Fruit fly (Drosophila melanogaster) whole organism, embryonic: ENCODE measurements around the gene CG15891.

Source experiments
- Ada2b ChIP-seq: fragments of 200-800 bp; sonication (Bioruptor generic); IDR thresholded peaks from 2 replicates; pipeline ENCODE4 v1.3.6; 2022; ENCODE audit warnings: missing biosample characterization, missing genetic modification characterization
- Antp ChIP-seq: fragments of 200-800 bp; sonication (Bioruptor generic); optimal IDR thresholded peaks from 3 replicates; lab custom pipeline; 2016; ENCODE audit warnings: missing biosample characterization, missing genetic modification characterization
- C15 ChIP-seq: fragments of 200-800 bp; sonication (Bioruptor generic); IDR thresholded peaks from 3 replicates; pipeline ENCODE4 v1.3.6; 2022; ENCODE audit warnings: missing biosample characterization, missing genetic modification characterization
- CG10267 ChIP-seq: fragments of 200-800 bp; sonication (Bioruptor generic); optimal IDR thresholded peaks from 2 replicates; lab custom pipeline; 2018; ENCODE audit warnings: missing biosample characterization, mild to moderate bottlenecking, missing genetic modification characterization, moderate library complexity
- CG10321 ChIP-seq: fragments of 200-800 bp; sonication (Bioruptor generic); IDR thresholded peaks from 2 replicates; pipeline ENCODE4 v1.3.6; 2022; ENCODE audit warnings: missing biosample characterization, missing genetic modification characterization
- CG10431 ChIP-seq: fragments of 200-800 bp; sonication (Bioruptor generic); optimal IDR thresholded peaks from 3 replicates; lab custom pipeline; 2018; ENCODE audit warnings: missing biosample characterization, mild to moderate bottlenecking, missing genetic modification characterization
- CG10979 ChIP-seq: fragments of 200-800 bp; sonication (Bioruptor generic); optimal IDR thresholded peaks from 2 replicates; lab custom pipeline; 2018; ENCODE audit warnings: missing biosample characterization, mild to moderate bottlenecking, missing genetic modification characterization, moderate library complexity
- CG11695 ChIP-seq: fragments of 200-800 bp; sonication (Bioruptor generic); IDR thresholded peaks from 3 replicates; pipeline ENCODE4 v1.3.6; 2022; ENCODE audit warnings: missing biosample characterization, missing genetic modification characterization
- CG11696 ChIP-seq: fragments of 200-800 bp; sonication (Bioruptor generic); IDR thresholded peaks from 2 replicates; pipeline ENCODE4 v1.3.6; 2022; ENCODE audit warnings: missing biosample characterization, missing genetic modification characterization
- CG12104 ChIP-seq: fragments of 200-800 bp; sonication (Bioruptor generic); optimal IDR thresholded peaks from 3 replicates; lab custom pipeline; 2016; ENCODE audit warnings: missing biosample characterization, missing genetic modification characterization
- CG12659 ChIP-seq: fragments of 200-800 bp; sonication (Bioruptor generic); optimal IDR thresholded peaks from 3 replicates; lab custom pipeline; 2017; ENCODE audit warnings: mild to moderate bottlenecking, missing biosample characterization, missing genetic modification reagents, missing genetic modification characterization
- CG13123 ChIP-seq: fragments of 200-800 bp; sonication (Bioruptor generic); optimal IDR thresholded peaks from 2 replicates; lab custom pipeline; 2016; ENCODE audit warnings: missing biosample characterization, missing genetic modification characterization
- CG15601 ChIP-seq: fragments of 200-800 bp; sonication (Bioruptor generic); optimal IDR thresholded peaks from 3 replicates; lab custom pipeline; 2019; ENCODE audit warnings: missing biosample characterization, mild to moderate bottlenecking, missing genetic modification characterization, moderate library complexity
- CG1647 ChIP-seq: fragments of 200-800 bp; sonication (Bioruptor generic); optimal IDR thresholded peaks from 3 replicates; lab custom pipeline; 2016; ENCODE audit warnings: missing biosample characterization, missing genetic modification characterization
- CG30403 ChIP-seq: fragments of 200-800 bp; sonication (Bioruptor generic); optimal IDR thresholded peaks from 3 replicates; lab custom pipeline; 2016; ENCODE audit warnings: missing biosample characterization, missing genetic modification characterization
- CG32767 ChIP-seq: fragments of 200-800 bp; sonication (Bioruptor generic); IDR thresholded peaks from 2 replicates; pipeline ENCODE4 v1.3.6; 2022; ENCODE audit warnings: missing biosample characterization, missing genetic modification characterization
- CG34224 ChIP-seq: fragments of 200-800 bp; sonication (Bioruptor generic); IDR thresholded peaks from 3 replicates; pipeline ENCODE4 v1.3.6; 2022; ENCODE audit warnings: missing biosample characterization, missing genetic modification characterization; ENCODE audit not compliant: partially characterized antibody
- CG6272 ChIP-seq: fragments of 200-800 bp; sonication (Bioruptor generic); IDR thresholded peaks from 2 replicates; pipeline ENCODE4 v1.3.6; 2022; ENCODE audit warnings: missing biosample characterization, missing genetic modification characterization
- CG6813 ChIP-seq: fragments of 200-800 bp; sonication (Bioruptor generic); optimal IDR thresholded peaks from 2 replicates; lab custom pipeline; 2017; ENCODE audit warnings: missing biosample characterization, missing genetic modification characterization, mild to moderate bottlenecking, moderate library complexity, missing genetic modification reagents
- CG7745 ChIP-seq: fragments of 200-800 bp; sonication (Bioruptor generic); optimal IDR thresholded peaks from 2 replicates; lab custom pipeline; 2018; ENCODE audit warnings: missing biosample characterization, mild to moderate bottlenecking, missing genetic modification characterization, moderate library complexity
- CG7963 ChIP-seq: fragments of 200-800 bp; sonication (Bioruptor generic); IDR thresholded peaks from 3 replicates; pipeline ENCODE4 v1.3.6; 2022; ENCODE audit warnings: missing biosample characterization, missing genetic modification characterization; ENCODE audit not compliant: partially characterized antibody
- CG7987 ChIP-seq: fragments of 200-800 bp; sonication (Bioruptor generic); optimal IDR thresholded peaks from 2 replicates; lab custom pipeline; 2018; ENCODE audit warnings: missing biosample characterization, mild to moderate bottlenecking, missing genetic modification characterization, moderate library complexity
- D ChIP-seq, 2 experiments: fragments of 200-800 bp in 1 of 2; fragments of >200 bp in 1 of 2; sonication (Bioruptor generic) in 1 of 2; optimal IDR thresholded peaks; 2 replicates in 1 of 2; 3 replicates in 1 of 2; lab custom pipeline; 2017; ENCODE audit warnings: mild to moderate bottlenecking in 1 of 2, missing biosample characterization in 1 of 2, missing genetic modification characterization in 1 of 2, missing genetic modification reagents in 1 of 2
- E2f2 ChIP-seq: fragments of 200-800 bp; sonication (Bioruptor generic); IDR thresholded peaks from 2 replicates; pipeline ENCODE4 v1.3.6; 2022; ENCODE audit warnings: missing biosample characterization, missing genetic modification characterization
- Fer3 ChIP-seq: fragments of 200-800 bp; sonication (Bioruptor generic); optimal IDR thresholded peaks from 2 replicates; lab custom pipeline; 2018; ENCODE audit warnings: missing biosample characterization, mild to moderate bottlenecking, missing genetic modification characterization, moderate library complexity
- HLH4C ChIP-seq: fragments of 200-800 bp; sonication (Bioruptor generic); IDR thresholded peaks from 3 replicates; pipeline ENCODE4 v1.3.6; 2022; ENCODE audit warnings: missing biosample characterization, missing genetic modification characterization; ENCODE audit not compliant: partially characterized antibody
- Hey ChIP-seq: fragments of 200-800 bp; sonication (Bioruptor generic); optimal IDR thresholded peaks from 3 replicates; lab custom pipeline; 2018; ENCODE audit warnings: missing biosample characterization, mild to moderate bottlenecking, missing genetic modification characterization
- Lpt ChIP-seq: fragments of >200 bp; optimal IDR thresholded peaks from 2 replicates; lab custom pipeline; 2018; ENCODE audit warnings: missing biosample characterization, missing genetic modification characterization
- NC2β ChIP-seq: fragments of 200-800 bp; sonication (Bioruptor generic); optimal IDR thresholded peaks from 2 replicates; lab custom pipeline; 2016; ENCODE audit warnings: missing biosample characterization, missing genetic modification characterization
- NK7.1 ChIP-seq: fragments of 200-800 bp; sonication (Bioruptor generic); optimal IDR thresholded peaks from 3 replicates; lab custom pipeline; 2016; ENCODE audit warnings: missing biosample characterization, missing genetic modification characterization
- Oli ChIP-seq: fragments of 200-800 bp; sonication (Bioruptor generic); optimal IDR thresholded peaks from 2 replicates; lab custom pipeline; 2018; ENCODE audit warnings: missing biosample characterization, mild to moderate bottlenecking, missing genetic modification characterization, moderate library complexity
- Ptx1 ChIP-seq: fragments of 200-800 bp; sonication (Bioruptor generic); IDR thresholded peaks from 2 replicates; pipeline ENCODE4 v1.3.6; 2022; ENCODE audit warnings: missing biosample characterization, missing genetic modification characterization
- Trl ChIP-seq, 3 experiments: fragments of >200 bp in 2 of 3; fragments of 200-800 bp in 1 of 3; sonication (Bioruptor generic) in 1 of 3; optimal IDR thresholded peaks; 2 replicates in 1 of 3; 3 replicates in 2 of 3; lab custom pipeline; 2016 to 2017; ENCODE audit warnings: missing biosample characterization in 1 of 3, missing genetic modification characterization in 1 of 3
- Usf ChIP-seq: fragments of 200-800 bp; sonication (Bioruptor generic); optimal IDR thresholded peaks from 2 replicates; lab custom pipeline; 2017; ENCODE audit warnings: missing genotype, missing biosample characterization, missing genetic modification characterization
- ash1 ChIP-seq: fragments of 200-800 bp; sonication (Bioruptor generic); optimal IDR thresholded peaks from 2 replicates; lab custom pipeline; 2018; ENCODE audit warnings: missing biosample characterization, mild to moderate bottlenecking, missing genetic modification characterization
- bab2 ChIP-seq: fragments of 200-800 bp; sonication (Bioruptor generic); optimal IDR thresholded peaks from 2 replicates; lab custom pipeline; 2016; ENCODE audit warnings: missing biosample characterization, missing genetic modification characterization
- bbx ChIP-seq: fragments of 200-800 bp; sonication (Bioruptor generic); IDR thresholded peaks from 2 replicates; pipeline ENCODE4 v1.3.6; 2022; ENCODE audit warnings: missing biosample characterization, missing genetic modification characterization; ENCODE audit not compliant: partially characterized antibody
- bowl ChIP-seq: fragments of 200-800 bp; sonication (Bioruptor generic); IDR thresholded peaks from 2 replicates; pipeline ENCODE4 v1.3.6; 2022; ENCODE audit warnings: missing biosample characterization, missing genetic modification characterization
- cato ChIP-seq: fragments of 200-800 bp; sonication (Bioruptor generic); optimal IDR thresholded peaks from 2 replicates; lab custom pipeline; 2016; ENCODE audit warnings: missing biosample characterization, missing genetic modification characterization, borderline replicate concordance
- danr ChIP-seq: fragments of 200-800 bp; sonication (Bioruptor generic); IDR thresholded peaks from 2 replicates; pipeline ENCODE4 v1.3.6; 2022; ENCODE audit warnings: missing biosample characterization, missing genetic modification characterization
- gem ChIP-seq: fragments of 200-800 bp; sonication (Bioruptor generic); optimal IDR thresholded peaks from 2 replicates; lab custom pipeline; 2019; ENCODE audit warnings: missing biosample characterization, mild to moderate bottlenecking, missing genetic modification characterization, moderate library complexity
- hbn ChIP-seq: fragments of 200-800 bp; sonication (Bioruptor generic); IDR thresholded peaks from 2 replicates; pipeline ENCODE4 v1.3.6; 2022; ENCODE audit warnings: missing biosample characterization, missing genetic modification characterization; ENCODE audit not compliant: partially characterized antibody
- psq ChIP-seq: fragments of 200-800 bp; sonication (Bioruptor generic); optimal IDR thresholded peaks from 2 replicates; lab custom pipeline; 2017; ENCODE audit warnings: missing biosample characterization, missing genetic modification characterization
- pzg ChIP-seq: fragments of 200-800 bp; sonication (Bioruptor generic); optimal IDR thresholded peaks from 3 replicates; lab custom pipeline; 2018; ENCODE audit warnings: missing biosample characterization, mild to moderate bottlenecking, missing genetic modification characterization, moderate library complexity
- tll ChIP-seq, 2 experiments: fragments of 200-800 bp in 1 of 2; fragments of >200 bp in 1 of 2; sonication (Bioruptor generic) in 1 of 2; optimal IDR thresholded peaks; 2 replicates each; lab custom pipeline; 2017 to 2019; ENCODE audit warnings: missing biosample characterization in 2 of 2, missing genetic modification characterization in 2 of 2, mild to moderate bottlenecking in 1 of 2, moderate library complexity in 1 of 2
- twi ChIP-seq: fragments of 200-800 bp; optimal IDR thresholded peaks from 2 replicates; lab custom pipeline; 2019; ENCODE audit warnings: missing biosample characterization, mild to moderate bottlenecking, missing genetic modification characterization, moderate library complexity
- wor ChIP-seq: fragments of 200-800 bp; sonication (Bioruptor generic); IDR thresholded peaks from 2 replicates; pipeline ENCODE4 v1.3.6; 2022; ENCODE audit warnings: missing biosample characterization, missing genetic modification characterization
- zf30C ChIP-seq: fragments of 200-800 bp; sonication (Bioruptor generic); optimal IDR thresholded peaks from 3 replicates; lab custom pipeline; 2018; ENCODE audit warnings: missing biosample characterization, mild to moderate bottlenecking, missing genetic modification characterization

The CG15891 gene

DNA sequence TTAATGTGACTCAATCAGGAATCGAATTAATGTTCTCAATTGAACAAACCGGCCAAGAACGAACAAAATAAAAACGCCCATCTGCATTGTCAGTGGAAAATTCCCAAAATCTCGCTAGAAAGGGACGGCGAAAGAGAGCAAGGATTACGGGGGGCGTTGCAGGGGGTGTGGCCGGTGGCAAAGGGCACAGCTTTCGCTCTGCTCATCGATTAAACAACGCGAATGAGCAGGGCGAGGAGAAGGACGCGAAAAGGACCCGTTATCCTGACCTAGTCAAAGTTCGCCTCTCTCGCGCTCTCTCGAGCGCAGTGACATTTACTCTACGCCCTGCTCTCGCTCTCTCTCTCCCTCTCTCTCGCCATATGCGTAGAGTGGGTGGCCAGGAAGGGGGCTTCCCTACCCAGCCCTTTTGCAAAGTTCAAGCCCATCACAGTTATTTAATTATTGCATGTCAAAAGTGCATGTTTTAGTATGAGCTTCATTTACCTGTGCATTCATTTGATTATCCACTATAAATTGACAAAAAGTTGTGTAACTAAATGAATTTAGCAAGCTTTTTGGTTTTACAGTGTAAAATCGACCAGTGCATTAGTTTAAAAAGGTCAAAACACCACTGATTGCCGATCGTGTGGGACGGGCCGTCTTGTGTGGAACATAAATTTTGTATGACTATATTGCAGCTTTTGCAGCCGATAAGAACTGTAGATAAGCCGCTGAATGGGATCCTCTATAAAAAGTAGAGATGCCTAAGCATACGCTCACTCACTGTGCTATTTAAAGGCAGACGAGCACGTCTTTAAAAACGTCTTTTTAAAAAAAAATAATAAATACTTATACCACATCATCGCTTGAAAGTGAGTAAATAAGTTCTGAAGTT lies 43.8 kb upstream of the CG15891 start (continued):
- TF ChIP-seq CG11695 (GFP tag; lab: Robert Waterston, UW) = 0 out of 3 replicates have a peak, but pooled peaks have one; percentile 16
- no peak for TF ChIP-seq CG1647
- no peak for TF ChIP-seq ash1
- no peak for TF ChIP-seq bowl (GFP tag; lab: Robert Waterston, UW)
- peak; percentile 18 for TF ChIP-seq Oli (tag; lab: Kevin White, UChicago)
- no peak for TF ChIP-seq wor (GFP tag; lab: Robert Waterston, UW)
- no peak for TF ChIP-seq HLH4C (GFP tag; lab: Robert Waterston, UW)
- no peak for TF ChIP-seq Hey (tag; lab: Kevin White, UChicago)
- TF ChIP-seq hbn (GFP tag; lab: Robert Waterston, UW) = no peak
- TF ChIP-seq twi = no peak
- TF ChIP-seq NK7.1 (GFP tag; lab: Kevin White, UChicago) = no peak
- TF ChIP-seq danr (GFP tag; lab: Robert Waterston, UW) = no peak
- TF ChIP-seq CG10979 (tag; lab: Kevin White, UChicago) = no peak
- TF ChIP-seq CG15601 (tag; lab: Kevin White, UChicago) = no peak
- no peak for TF ChIP-seq CG10321 (GFP tag; lab: Robert Waterston, UW)
- TF ChIP-seq Fer3 = no peak
- no peak for TF ChIP-seq pzg
- no peak for TF ChIP-seq cato (GFP tag; lab: Kevin White, UChicago)
- no peak for TF ChIP-seq Ptx1 (GFP tag; lab: Robert Waterston, UW)
- no peak for TF ChIP-seq CG7745 (tag; lab: Kevin White, UChicago)
- TF ChIP-seq CG32767 (GFP tag; lab: Robert Waterston, UW) = no peak
- TF ChIP-seq psq (GFP tag; lab: Kevin White, UChicago) = no peak
- peak; percentile 34 for TF ChIP-seq gem
- no peak for TF ChIP-seq CG10267 (tag; lab: Kevin White, UChicago)
- no peak for TF ChIP-seq CG10431 (GFP tag; lab: Kevin White, UChicago)
- no peak for TF ChIP-seq zf30C (GFP tag; lab: Kevin White, UChicago)
- no peak for TF ChIP-seq CG13123
- no peak for TF ChIP-seq bbx
- no peak for TF ChIP-seq E2f2
- TF ChIP-seq CG7963 (GFP tag; lab: Robert Waterston, UW) = no peak
- TF ChIP-seq D (optimal IDR thresholded peaks at IDR 0.05; lab: Kevin White, UChicago) = no peak
- no peak for TF ChIP-seq D (GFP tag; optimal IDR thresholded peaks at IDR 0.05; lab: Kevin White, UChicago)
- TF ChIP-seq CG34224 (GFP tag; lab: Robert Waterston, UW) = no peak
- no peak for TF ChIP-seq CG7987
- TF ChIP-seq CG12659 (GFP tag; lab: Kevin White, UChicago) = no peak
- TF ChIP-seq CG6272 = no peak
- peak; percentile 28 for TF ChIP-seq Antp (GFP tag; lab: Kevin White, UChicago)
- no peak for TF ChIP-seq Lpt (GFP tag; lab: Kevin White, UChicago)
- peak; percentile 50 to 72 for TF ChIP-seq Trl (optimal IDR thresholded peaks at IDR 0.05; lab: Kevin White, UChicago)
- TF ChIP-seq Trl (GFP tag; optimal IDR thresholded peaks at IDR 0.05; lab: Kevin White, UChicago) = no peak
- peak; percentile 45 for TF ChIP-seq CG30403 (GFP tag; lab: Kevin White, UChicago)
- no peak for TF ChIP-seq CG6813 (GFP tag; lab: Kevin White, UChicago)
- no peak for TF ChIP-seq bab2 (GFP tag; lab: Kevin White, UChicago)
- TF ChIP-seq Ada2b (GFP tag; lab: Robert Waterston, UW) = no peak
- TF ChIP-seq CG12104 (GFP tag; lab: Kevin White, UChicago) = no peak
- no peak for TF ChIP-seq tll (GFP tag; optimal IDR thresholded peaks at IDR 0.05; lab: Kevin White, UChicago)
- TF ChIP-seq Usf (GFP tag; lab: Kevin White, UChicago) = no peak
- no peak for TF ChIP-seq CG11696 (GFP tag; lab: Robert Waterston, UW)
- no peak for TF ChIP-seq C15 (GFP tag; lab: Robert Waterston, UW)
- TF ChIP-seq NC2β = no peak
